Worm (Caenorhabditis elegans): ENCODE results near the gene Y53F4B.21.

Gene Y53F4B.21

ce11 chrII:15080535-15080934 lies 9.4 kb upstream of the Y53F4B.21 start:
- peak; percentile 52 for TF ChIP-seq sptf-1 (tag; optimal IDR thresholded peaks at IDR 0.05)
- TF ChIP-seq ces-1 (GFP tag; optimal IDR thresholded peaks at IDR 0.05): peak; percentile 58
- TF ChIP-seq snpc-4 (tag; optimal IDR thresholded peaks at IDR 0.05): no peak
- no peak for TF ChIP-seq hlh-1 (tag; optimal IDR thresholded peaks at IDR 0.05)
- no peak for TF ChIP-seq blmp-1 (tag; optimal IDR thresholded peaks at IDR 0.05)
- peak; percentile 8 for TF ChIP-seq mls-2 (tag; optimal IDR thresholded peaks at IDR 0.05)

DNA sequence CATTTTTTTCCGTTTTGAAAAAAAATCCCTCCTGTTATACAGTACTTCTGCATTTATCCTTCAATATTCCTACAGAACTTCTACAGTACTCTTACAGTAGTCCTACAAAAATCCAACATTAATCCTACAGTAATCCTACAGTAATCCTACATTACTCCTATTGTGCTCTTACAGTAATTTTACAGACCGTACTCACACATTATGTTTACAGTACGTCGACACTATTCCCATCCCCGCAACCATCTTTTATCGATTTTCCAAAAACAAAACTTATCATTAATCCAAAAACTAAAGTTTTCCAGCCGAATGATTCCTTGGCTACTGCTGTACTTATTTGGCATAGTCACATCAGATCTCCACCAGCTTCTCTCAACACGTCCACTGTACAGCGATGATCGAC lies 5.8 kb upstream of the Y53F4B.21 start, which contains the start of gene Y53F4B.20:
Y53F4B.20 (plus strand) TSS at position 301 of the 400 bp plus-strand sequence.
- no peak for TF ChIP-seq lin-13 (tag; optimal IDR thresholded peaks at IDR 0.05)
- TF ChIP-seq elt-3 (tag; optimal IDR thresholded peaks at IDR 0.05): no peak
- TF ChIP-seq lin-32 (GFP tag; optimal IDR thresholded peaks at IDR 0.05): no peak
- TF ChIP-seq zip-8 (tag; optimal IDR thresholded peaks at IDR 0.05): no peak
- no peak for TF ChIP-seq ces-1 (GFP tag; optimal IDR thresholded peaks at IDR 0.05)
- no peak for TF ChIP-seq nhr-12 (tag; optimal IDR thresholded peaks at IDR 0.05)
- TF ChIP-seq ceh-39 (tag; optimal IDR thresholded peaks at IDR 0.05): no peak

- TF ChIP-seq sptf-1 (tag; optimal IDR thresholded peaks at IDR 0.05) (no peak), elt-1 (tag; optimal IDR thresholded peaks at IDR 0.05; ENCODE audit: borderline replicate concordance, insufficient read depth) (no peak), mep-1 (tag; optimal IDR thresholded peaks at IDR 0.05) (no peak), zip-8 (tag; optimal IDR thresholded peaks at IDR 0.05) (no peak), nhr-237 (tag; optimal IDR thresholded peaks at IDR 0.05) (peak; percentile 15), ceh-83 (GFP tag; optimal IDR thresholded peaks at IDR 0.05) (peak; percentile 45), M03D4.4 (tag; optimal IDR thresholded peaks at IDR 0.05) (peak; percentile 5), tbx-8 (GFP tag; optimal IDR thresholded peaks at IDR 0.05) (no peak), ces-1 (GFP tag; optimal IDR thresholded peaks at IDR 0.05) (peak; percentile 34), flh-1 (GFP tag; optimal IDR thresholded peaks at IDR 0.05) (no peak), pha-4 (tag; optimal IDR thresholded peaks at IDR 0.05) (no peak)
Measured at ce11 chrII:15089086-15089895, 689 bp upstream of the Y53F4B.21 start.

ce11 chrII:15107184-15107583 lies 17.2 kb downstream of the Y53F4B.21 start:
- no peak for TF ChIP-seq mab-5 (tag; optimal IDR thresholded peaks at IDR 0.05)
- TF ChIP-seq ceh-43 (GFP tag; optimal IDR thresholded peaks at IDR 0.05): no peak
- TF ChIP-seq ceh-83 (GFP tag; optimal IDR thresholded peaks at IDR 0.05): no peak
- TF ChIP-seq lin-32 (GFP tag; optimal IDR thresholded peaks at IDR 0.05): no peak
- TF ChIP-seq ces-1 (GFP tag; optimal IDR thresholded peaks at IDR 0.05): no peak
- no peak for TF ChIP-seq drap-1 (GFP tag; optimal IDR thresholded peaks at IDR 0.05)
- no peak for TF ChIP-seq mep-1 (tag; optimal IDR thresholded peaks at IDR 0.05)
- no peak for TF ChIP-seq bed-3 (GFP tag; optimal IDR thresholded peaks at IDR 0.05)
- TF ChIP-seq ztf-11 (tag; optimal IDR thresholded peaks at IDR 0.05): no peak

DNA sequence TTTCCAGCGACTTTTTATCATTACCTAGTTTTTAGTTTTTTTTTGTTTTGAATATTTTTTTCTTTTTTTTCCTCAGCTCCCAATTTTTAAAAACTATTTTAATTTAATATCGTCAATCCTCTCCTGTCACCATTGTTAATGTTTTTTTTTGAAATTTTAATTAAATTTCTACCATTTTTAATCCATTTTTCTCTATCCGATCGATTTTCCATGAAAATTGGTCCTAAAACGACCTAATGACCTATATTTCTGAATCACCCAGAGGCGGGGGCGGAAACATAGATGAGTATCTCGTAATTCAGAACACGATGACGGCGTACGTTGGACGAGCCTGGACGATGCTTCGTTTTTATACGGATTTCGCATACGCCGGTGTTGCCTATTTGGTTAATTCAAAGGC lies 19.9 kb downstream of the Y53F4B.21 start, which contains the start of gene Y53F4B.39:
Y53F4B.39 (plus strand) TSS at position 301 of the 400 bp plus-strand sequence.
- TF ChIP-seq sem-2 (GFP tag; optimal IDR thresholded peaks at IDR 0.05) (no peak), nhr-237 (tag; optimal IDR thresholded peaks at IDR 0.05) (no peak), tbx-8 (GFP tag; optimal IDR thresholded peaks at IDR 0.05) (no peak), hlh-1 (tag; optimal IDR thresholded peaks at IDR 0.05) (no peak)

- no peak for TF ChIP-seq blmp-1 (tag; optimal IDR thresholded peaks at IDR 0.05)
- TF ChIP-seq ceh-83 (GFP tag; optimal IDR thresholded peaks at IDR 0.05): no peak
- no peak for TF ChIP-seq mep-1 (tag; optimal IDR thresholded peaks at IDR 0.05)
- no peak for TF ChIP-seq lin-32 (GFP tag; optimal IDR thresholded peaks at IDR 0.05)
- no peak for TF ChIP-seq nhr-2 (tag; optimal IDR thresholded peaks at IDR 0.05)
- TF ChIP-seq lsy-2 (tag; optimal IDR thresholded peaks at IDR 0.05): no peak
- TF ChIP-seq ces-1 (GFP tag; optimal IDR thresholded peaks at IDR 0.05): no peak
- no peak for TF ChIP-seq M03D4.4 (tag; optimal IDR thresholded peaks at IDR 0.05)
- TF ChIP-seq elt-3 (tag; optimal IDR thresholded peaks at IDR 0.05): no peak
- no peak for TF ChIP-seq snpc-4 (tag; optimal IDR thresholded peaks at IDR 0.05)
- TF ChIP-seq sem-2 (GFP tag; optimal IDR thresholded peaks at IDR 0.05): no peak
Measured at ce11 chrII:15111352-15111751, 21.4 kb downstream of the Y53F4B.21 start.

Data from whole organism, mixed stage, embryonic.